Fruit fly (Drosophila melanogaster): Measurements from ENCODE around the gene CG1677.

The CG1677 gene

dm6 chrX:7319053-7319702 lies 86.4 kb downstream of the CG1677 start (continued):
- TF ChIP-seq CG15011 (GFP tag; optimal IDR thresholded peaks at IDR 0.05) (peak; percentile 12), CG6683 (GFP tag; optimal IDR thresholded peaks at IDR 0.05) (no peak), stwl (tag; optimal IDR thresholded peaks at IDR 0.05) (peak; percentile 57), unpg (GFP tag; optimal IDR thresholded peaks at IDR 0.05) (peak; percentile 84), ash1 (GFP tag; optimal IDR thresholded peaks at IDR 0.05) (no peak), CG3065 (GFP tag; optimal IDR thresholded peaks at IDR 0.05) (peak; percentile 50), bigmax (GFP tag; optimal IDR thresholded peaks at IDR 0.05) (no peak), org-1 (GFP tag; optimal IDR thresholded peaks at IDR 0.05) (peak; percentile 64), CG2875 (GFP tag; optimal IDR thresholded peaks at IDR 0.05) (peak; percentile 83), danr (GFP tag; IDR thresholded peaks at IDR 0.05) (no peak), Antp (GFP tag; optimal IDR thresholded peaks at IDR 0.05) (peak; percentile 60), Tbp (GFP tag; optimal IDR thresholded peaks at IDR 0.05) (no peak), wor (GFP tag; IDR thresholded peaks at IDR 0.05) (peak; percentile 70), gcm (GFP tag; optimal IDR thresholded peaks at IDR 0.05) (peak; percentile 75), CG33213 (GFP tag; optimal IDR thresholded peaks at IDR 0.05) (peak; percentile 41), tin (GFP tag; optimal IDR thresholded peaks at IDR 0.05) (peak; percentile 77), Abd-B (GFP tag; optimal IDR thresholded peaks at IDR 0.05) (peak; percentile 73), CG4404 (GFP tag; IDR thresholded peaks at IDR 0.05) (peak; percentile 70), sisA (GFP tag; IDR thresholded peaks at IDR 0.05) (peak; percentile 61; the same call in 1 of the 2 replicates), bsh (GFP tag; optimal IDR thresholded peaks at IDR 0.05) (peak; percentile 32 to 94), CG3407 (GFP tag; optimal IDR thresholded peaks at IDR 0.05) (peak; percentile 69), E2f2 (GFP tag; IDR thresholded peaks at IDR 0.05) (peak; percentile 39; the same call in 1 of the 2 replicates), slp2 (GFP tag; optimal IDR thresholded peaks at IDR 0.05) (peak; percentile 62), CG2712 (tag; optimal IDR thresholded peaks at IDR 0.05) (peak; percentile 94), corto (GFP tag; optimal IDR thresholded peaks at IDR 0.05) (no peak), CG17802 (tag; optimal IDR thresholded peaks at IDR 0.05) (peak; percentile 69), emc (GFP tag; optimal IDR thresholded peaks at IDR 0.05) (no peak), Drgx (GFP tag; IDR thresholded peaks at IDR 0.05) (peak; percentile 61), gem (tag; optimal IDR thresholded peaks at IDR 0.05) (peak; percentile 93), trem (tag; optimal IDR thresholded peaks at IDR 0.05) (peak; percentile 87), fd102C (GFP tag; optimal IDR thresholded peaks at IDR 0.05) (peak; percentile 73), CG8765 (GFP tag; IDR thresholded peaks at IDR 0.05) (peak; percentile 37; the same call in 1 of the 2 replicates), jing (GFP tag; optimal IDR thresholded peaks at IDR 0.05) (peak; percentile 74), CG33557 (GFP tag; optimal IDR thresholded peaks at IDR 0.05) (peak; percentile 89), CG3838 (GFP tag; optimal IDR thresholded peaks at IDR 0.05) (peak; percentile 30), lov (optimal IDR thresholded peaks at IDR 0.05) (no peak), lov (GFP tag; IDR thresholded peaks at IDR 0.05) (peak; percentile 53; the same call in 1 of the 3 replicates), YL-1 (GFP tag; optimal IDR thresholded peaks at IDR 0.05) (no peak), ATbp (GFP tag; optimal IDR thresholded peaks at IDR 0.05) (peak; percentile 78), chm (GFP tag; IDR thresholded peaks at IDR 0.05) (peak; percentile 64; the same call in 1 of the 2 replicates), toy (GFP tag; IDR thresholded peaks at IDR 0.05) (no peak), CG10209 (GFP tag; optimal IDR thresholded peaks at IDR 0.05) (peak; percentile 80), dpn (GFP tag; optimal IDR thresholded peaks at IDR 0.05) (peak; percentile 58 to 67), CG6791 (GFP tag; IDR thresholded peaks at IDR 0.05; ENCODE audit: partially characterized antibody) (no peak), CG32767 (GFP tag; IDR thresholded peaks at IDR 0.05) (peak; percentile 49; the same call in 1 of the 2 replicates), cwo (GFP tag; optimal IDR thresholded peaks at IDR 0.05) (peak; percentile 4), TFAM (GFP tag; optimal IDR thresholded peaks at IDR 0.05) (peak; percentile 6), Stat92E (GFP tag; optimal IDR thresholded peaks at IDR 0.05) (no peak), Lhr (GFP tag; optimal IDR thresholded peaks at IDR 0.05) (peak; percentile 75)

Measured in whole organism, embryonic.